Worm (Caenorhabditis elegans): ENCODE data around the gene F56D2.5.

DNA sequence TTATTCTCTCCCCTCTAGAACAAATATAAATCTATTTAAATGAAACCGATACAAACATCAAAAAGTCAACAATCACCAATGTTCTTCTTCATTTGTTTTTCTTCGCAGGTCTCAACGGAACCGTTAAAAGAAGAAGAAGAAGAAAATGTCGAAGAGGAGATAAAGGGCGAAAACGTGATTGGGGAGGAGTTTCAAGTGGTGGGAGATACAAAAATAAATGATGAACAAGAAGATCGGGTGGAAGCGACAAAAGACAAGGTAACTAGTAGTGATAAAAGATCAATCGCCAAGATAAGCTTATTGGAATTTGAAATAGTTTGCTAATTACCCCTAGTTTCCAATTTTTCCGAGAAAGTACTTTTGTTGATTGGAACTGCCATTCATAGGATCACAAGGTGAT lies 31.0 kb downstream of the F56D2.5 start:
- TF ChIP-seq fkh-10 (GFP tag; optimal IDR thresholded peaks at IDR 0.05) (no peak), lsy-2 (tag; optimal IDR thresholded peaks at IDR 0.05) (no peak), ceh-82 (tag; optimal IDR thresholded peaks at IDR 0.05) (no peak), lin-13 (GFP tag; optimal IDR thresholded peaks at IDR 0.05) (no peak), snpc-4 (tag; optimal IDR thresholded peaks at IDR 0.05) (no peak), nhr-6 (tag; optimal IDR thresholded peaks at IDR 0.05) (no peak), dve-1 (tag; optimal IDR thresholded peaks at IDR 0.05; ENCODE audit: insufficient read depth) (peak; percentile 23), lin-39 (tag; optimal IDR thresholded peaks at IDR 0.05) (no peak), nhr-11 (tag; optimal IDR thresholded peaks at IDR 0.05) (no peak), aly-2 (tag; optimal IDR thresholded peaks at IDR 0.05) (no peak), F44E2.7 (GFP tag; IDR thresholded peaks at IDR 0.05) (no peak), saeg-2 (GFP tag; IDR thresholded peaks at IDR 0.05) (no peak)

All from whole organism, L4 larva.